Worm (Caenorhabditis elegans) whole organism, mixed stage, embryonic: ENCODE measurements around the gene ciao-2B.

Experiments used
- elt-1 ChIP-seq: sonication (generic microtip); optimal IDR thresholded peaks from 2 replicates; lab custom pipeline; 2017; ENCODE audit warnings: missing genetic modification characterization, mild to moderate bottlenecking, missing compliant biosample characterization, antibody characterized with exemption, moderate library complexity, borderline replicate concordance; ENCODE audit not compliant: insufficient read depth
- nhr-237 ChIP-seq: fragments of 150-350 bp; optimal IDR thresholded peaks from 2 replicates; lab custom pipeline; 2014; ENCODE audit warnings: missing biosample characterization, missing genetic modification characterization

ce11 chrIII:13390789-13391188, 48.6 kb downstream of the ciao-2B start:
- TF ChIP-seq nhr-237 = no peak
- no peak for TF ChIP-seq elt-1 (tag; lab: Kevin White, UChicago)
